Worm (Caenorhabditis elegans) whole organism, L4 larva: ENCODE data around the gene Y32B12B.1.
A peak's percentile ranks its signal among the peaks of the same experiment; 100 is the strongest.

ENCODE experiments used
- D1046.2 ChIP-seq: fragments of 200-800 bp; sonication (Bioruptor generic); IDR thresholded peaks from 2 replicates; pipeline ENCODE4 v1.3.6; 2022; ENCODE audit warnings: missing genetic modification characterization, missing compliant biosample characterization
- F26F4.8 ChIP-seq: fragments of 200-800 bp; sonication (Bioruptor generic); conservative IDR thresholded peaks from 2 replicates; pipeline ENCODE4 v1.3.6; 2022; ENCODE audit warnings: missing genetic modification characterization, missing compliant biosample characterization
- F37D6.2 ChIP-seq: sonication (generic microtip); optimal IDR thresholded peaks from 2 replicates; lab custom pipeline; 2016; ENCODE audit warnings: mild to moderate bottlenecking, missing genetic modification characterization, missing compliant biosample characterization
- F49E8.2 ChIP-seq: sonication (generic microtip); optimal IDR thresholded peaks from 2 replicates; lab custom pipeline; 2016; ENCODE audit warnings: missing compliant biosample characterization, mild to moderate bottlenecking, missing genetic modification characterization, borderline replicate concordance
- R02D3.7 ChIP-seq: fragments of 150-350 bp; sonication (generic microtip); optimal IDR thresholded peaks from 3 replicates; lab custom pipeline; 2014; ENCODE audit warnings: missing biosample characterization, missing genetic modification characterization
- T26A8.4 ChIP-seq: fragments of 200-800 bp; sonication (Bioruptor generic); IDR thresholded peaks from 2 replicates; pipeline ENCODE4 v1.3.6; 2022; ENCODE audit warnings: missing genetic modification characterization, missing compliant biosample characterization
- Y105C5A.15 ChIP-seq: fragments of 200-800 bp; sonication (Bioruptor generic); IDR thresholded peaks from 2 replicates; pipeline ENCODE4 v1.3.6; 2022; ENCODE audit warnings: missing genetic modification characterization, missing compliant biosample characterization
- Y48G9A.11 ChIP-seq: fragments of 200-800 bp; sonication (Bioruptor generic); IDR thresholded peaks from 2 replicates; pipeline ENCODE4 v1.3.6; 2022; ENCODE audit warnings: missing genetic modification reagents, missing genetic modification characterization, missing compliant biosample characterization
- ZK546.5 ChIP-seq, 2 experiments: sonication (generic microtip); optimal IDR thresholded peaks; 2 replicates each; lab custom pipeline; 2017; ENCODE audit warnings: missing biosample characterization in 2 of 2, missing genetic modification characterization in 2 of 2
- ceh-20 ChIP-seq: fragments of 200-800 bp; sonication (Bioruptor generic); IDR thresholded peaks from 2 replicates; pipeline ENCODE4 v1.3.6; 2022; ENCODE audit warnings: missing genetic modification reagents, missing genetic modification characterization, missing compliant biosample characterization
- ceh-32 ChIP-seq: sonication (generic microtip); optimal IDR thresholded peaks from 2 replicates; lab custom pipeline; 2016; ENCODE audit warnings: mild to moderate bottlenecking, missing genetic modification characterization, missing compliant biosample characterization; ENCODE audit not compliant: poor library complexity
- ceh-44 ChIP-seq: fragments of 200-800 bp; sonication (Bioruptor generic); IDR thresholded peaks from 2 replicates; pipeline ENCODE4 v1.3.6; 2022; ENCODE audit warnings: missing genetic modification reagents, missing genetic modification characterization, missing compliant biosample characterization
- ces-1 ChIP-seq: fragments of 150-350 bp; sonication (generic microtip); optimal IDR thresholded peaks from 4 replicates; lab custom pipeline; 2014; ENCODE audit warnings: missing biosample characterization, missing genetic modification reagents, missing genetic modification characterization
- cey-2 ChIP-seq: sonication (generic microtip); optimal IDR thresholded peaks from 3 replicates; lab custom pipeline; 2017; ENCODE audit warnings: missing genetic modification characterization, mild to moderate bottlenecking, missing compliant biosample characterization, antibody characterized with exemption, borderline replicate concordance; ENCODE audit not compliant: insufficient read depth
- dmd-6 ChIP-seq: fragments of 200-800 bp; sonication (Bioruptor generic); IDR thresholded peaks from 2 replicates; pipeline ENCODE4 v1.3.6; 2022; ENCODE audit warnings: missing genetic modification reagents, missing genetic modification characterization, missing compliant biosample characterization
- dpl-1 ChIP-seq: fragments of 150-350 bp; optimal IDR thresholded peaks from 2 replicates; lab custom pipeline; 2014; ENCODE audit warnings: missing biosample characterization, missing genetic modification reagents, missing genetic modification characterization
- duxl-1 ChIP-seq: sonication (generic microtip); optimal IDR thresholded peaks from 2 replicates; lab custom pipeline; 2016; ENCODE audit warnings: mild to moderate bottlenecking, missing genetic modification characterization, moderate library complexity, missing compliant biosample characterization; ENCODE audit not compliant: poor library complexity
- egl-27 ChIP-seq: sonication (generic microtip); optimal IDR thresholded peaks from 3 replicates; lab custom pipeline; 2017; ENCODE audit warnings: missing biosample characterization, missing genetic modification reagents, missing genetic modification characterization
- hlh-30 ChIP-seq: sonication (generic microtip); optimal IDR thresholded peaks from 2 replicates; lab custom pipeline; 2017; ENCODE audit warnings: antibody characterized with exemption, mild to moderate bottlenecking, missing genetic modification characterization, missing compliant biosample characterization; ENCODE audit not compliant: insufficient read depth
- hmg-1.1 ChIP-seq: fragments of 200-800 bp; sonication (Bioruptor generic); IDR thresholded peaks from 2 replicates; pipeline ENCODE4 v1.3.6; 2022; ENCODE audit warnings: missing genetic modification reagents, missing genetic modification characterization, missing compliant biosample characterization
- lim-7 ChIP-seq: fragments of 200-800 bp; sonication (Bioruptor generic); IDR thresholded peaks from 2 replicates; pipeline ENCODE4 v1.3.6; 2022; ENCODE audit warnings: missing genetic modification characterization, missing compliant biosample characterization
- lin-38 ChIP-seq: fragments of 200-800 bp; sonication (Bioruptor generic); IDR thresholded peaks from 2 replicates; pipeline ENCODE4 v1.3.6; 2022; ENCODE audit warnings: missing genetic modification reagents, missing genetic modification characterization, missing compliant biosample characterization
- lin-39 ChIP-seq: fragments of 150-350 bp; optimal IDR thresholded peaks from 2 replicates; lab custom pipeline; 2014; ENCODE audit warnings: missing biosample characterization, missing genetic modification reagents, missing genetic modification characterization
- lir-3 ChIP-seq: sonication (generic microtip); optimal IDR thresholded peaks from 2 replicates; lab custom pipeline; 2016; ENCODE audit warnings: mild to moderate bottlenecking, missing genetic modification characterization, missing compliant biosample characterization
- lsy-2 ChIP-seq, 2 experiments: fragments of 150-350 bp in 1 of 2; sonication (generic microtip) in 1 of 2; optimal IDR thresholded peaks; 2 replicates each; lab custom pipeline; 2014 to 2017; ENCODE audit warnings: missing biosample characterization in 2 of 2, missing genetic modification characterization in 2 of 2
- madf-9 ChIP-seq: fragments of 200-800 bp; sonication (Bioruptor generic); conservative IDR thresholded peaks from 2 replicates; pipeline ENCODE4 v1.3.6; 2022; ENCODE audit warnings: missing genetic modification reagents, missing genetic modification characterization, missing compliant biosample characterization
- mdl-1 ChIP-seq, 2 experiments: fragments of 150-350 bp in 1 of 2; sonication (generic microtip) in 1 of 2; optimal IDR thresholded peaks; 2 replicates each; lab custom pipeline; 2014 to 2017; ENCODE audit warnings: missing biosample characterization in 2 of 2, missing genetic modification characterization in 2 of 2
- mdt-29 ChIP-seq: fragments of 200-800 bp; sonication (Bioruptor generic); IDR thresholded peaks from 2 replicates; pipeline ENCODE4 v1.3.6; 2022; ENCODE audit warnings: missing genetic modification reagents, missing genetic modification characterization, missing compliant biosample characterization
- mes-2 ChIP-seq: sonication (generic microtip); optimal IDR thresholded peaks from 2 replicates; lab custom pipeline; 2016; ENCODE audit warnings: missing genotype, mild to moderate bottlenecking, missing genetic modification characterization, missing compliant biosample characterization; ENCODE audit not compliant: poor library complexity, severe bottlenecking
- mxl-2 ChIP-seq: fragments of 200-800 bp; sonication (Bioruptor generic); conservative IDR thresholded peaks from 2 replicates; pipeline ENCODE4 v1.3.6; 2022; ENCODE audit warnings: missing genetic modification reagents, missing genetic modification characterization, missing compliant biosample characterization
- nhr-237 ChIP-seq: sonication (generic microtip); optimal IDR thresholded peaks from 2 replicates; lab custom pipeline; 2017; ENCODE audit warnings: missing biosample characterization, missing genetic modification characterization
- nhr-48 ChIP-seq: sonication (generic microtip); optimal IDR thresholded peaks from 2 replicates; lab custom pipeline; 2016; ENCODE audit warnings: mild to moderate bottlenecking, missing genetic modification characterization, missing compliant biosample characterization
- nhr-77 ChIP-seq: fragments of 150-350 bp; optimal IDR thresholded peaks from 2 replicates; lab custom pipeline; 2014; ENCODE audit warnings: missing biosample characterization, missing genetic modification characterization
- php-3 ChIP-seq: fragments of 200-800 bp; sonication (Bioruptor generic); IDR thresholded peaks from 2 replicates; pipeline ENCODE4 v1.3.6; 2022; ENCODE audit warnings: missing genetic modification reagents, missing genetic modification characterization, missing compliant biosample characterization
- rbr-2 ChIP-seq: sonication (generic microtip); optimal IDR thresholded peaks from 2 replicates; lab custom pipeline; 2016; ENCODE audit warnings: missing genotype, missing genetic modification characterization, missing compliant biosample characterization
- saeg-2 ChIP-seq: fragments of 200-800 bp; sonication (Bioruptor generic); IDR thresholded peaks from 2 replicates; pipeline ENCODE4 v1.3.6; 2022; ENCODE audit warnings: missing genetic modification reagents, missing genetic modification characterization, missing compliant biosample characterization
- snpc-1.2 ChIP-seq: fragments of 200-800 bp; sonication (Bioruptor generic); IDR thresholded peaks from 2 replicates; pipeline ENCODE4 v1.3.6; 2022; ENCODE audit warnings: missing genetic modification reagents, missing genetic modification characterization, missing compliant biosample characterization
- spr-1 ChIP-seq: sonication (generic microtip); optimal IDR thresholded peaks from 2 replicates; lab custom pipeline; 2016; ENCODE audit warnings: mild to moderate bottlenecking, missing genetic modification characterization, missing compliant biosample characterization
- tag-97 ChIP-seq: fragments of 200-800 bp; sonication (Bioruptor generic); IDR thresholded peaks from 2 replicates; pipeline ENCODE4 v1.3.6; 2022; ENCODE audit warnings: missing genetic modification characterization, missing compliant biosample characterization
- unc-130 ChIP-seq: sonication (generic microtip); optimal IDR thresholded peaks from 2 replicates; lab custom pipeline; 2016; ENCODE audit warnings: missing genetic modification reagents, missing genetic modification characterization, missing compliant biosample characterization
- unc-39 ChIP-seq: sonication (generic microtip); optimal IDR thresholded peaks from 2 replicates; lab custom pipeline; 2017; ENCODE audit warnings: missing biosample characterization, missing genetic modification characterization
- zip-11 ChIP-seq: fragments of 200-800 bp; sonication (Bioruptor generic); IDR thresholded peaks from 2 replicates; pipeline ENCODE4 v1.3.6; 2022; ENCODE audit warnings: missing genetic modification characterization, missing compliant biosample characterization

The Y32B12B.1 gene

DNA sequence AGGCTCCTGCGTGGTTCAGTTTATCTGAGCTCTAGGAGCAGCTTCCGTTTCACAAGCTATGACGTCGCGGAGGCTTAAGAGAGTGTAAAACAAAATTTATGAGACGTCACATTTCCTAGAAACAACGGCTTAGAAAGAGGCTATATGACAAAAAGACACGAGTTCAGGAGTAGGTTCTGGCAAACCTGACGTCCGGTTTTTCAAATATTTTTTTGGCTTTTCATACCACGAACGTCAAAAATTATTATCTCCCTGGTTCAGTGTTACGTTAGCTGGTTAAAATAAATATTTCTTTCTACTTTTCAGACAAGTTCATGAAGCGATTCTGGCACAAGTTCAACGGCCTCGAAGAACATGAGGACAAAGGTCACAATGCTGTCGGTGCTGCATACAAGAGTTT is 9.0 kb upstream of the Y32B12B.1 start, which contains the start of gene F36D3.16:
TSS of gene F36D3.16 (plus strand) at position 301 of the 400 bp plus-strand sequence.
- TF ChIP-seq saeg-2 (GFP tag; lab: Robert Waterston, UW), result no peak

DNA sequence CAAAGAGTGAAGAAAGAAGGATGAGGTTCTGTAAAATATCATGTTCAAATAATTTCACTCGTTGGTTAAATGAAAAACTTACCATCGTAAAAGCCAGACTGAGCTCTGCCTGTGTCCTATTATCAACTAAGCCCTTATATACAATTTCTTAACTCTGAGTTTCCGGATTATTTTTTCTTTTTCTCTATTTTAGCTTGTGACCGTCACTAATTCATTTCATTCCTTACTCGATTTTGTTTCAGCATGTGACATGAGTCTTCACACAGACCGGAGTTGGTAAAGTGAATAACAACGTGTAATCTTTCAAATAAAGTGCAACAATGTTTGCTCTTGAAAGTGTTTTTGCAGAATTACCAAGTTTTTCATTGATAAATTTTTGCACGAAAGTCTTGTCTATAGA is 2.8 kb upstream of the Y32B12B.1 start, which contains the start of gene cpr-2:
TSS of gene cpr-2 (minus strand) at position 101 of the 400 bp plus-strand sequence.
- TF ChIP-seq R02D3.7 (tag; lab: Kevin White, UChicago) (no peak), mdl-1 (tag; optimal IDR thresholded peaks at IDR 0.05; lab: Kevin White, UChicago) (no peak), Y105C5A.15 (GFP tag; lab: Robert Waterston, UW) (no peak), dmd-6 (GFP tag; lab: Robert Waterston, UW) (no peak), tag-97 (no peak), cey-2 (tag; lab: Kevin White, UChicago) (no peak), F26F4.8 (GFP tag; lab: Robert Waterston, UW) (no peak), spr-1 (tag; lab: Kevin White, UChicago) (no peak), egl-27 (tag; lab: Kevin White, UChicago) (no peak), ceh-32 (tag; lab: Kevin White, UChicago) (no peak), D1046.2 (GFP tag; lab: Robert Waterston, UW) (no peak), nhr-237 (tag; lab: Kevin White, UChicago) (no peak), Y48G9A.11 (GFP tag; lab: Robert Waterston, UW) (no peak)

DNA sequence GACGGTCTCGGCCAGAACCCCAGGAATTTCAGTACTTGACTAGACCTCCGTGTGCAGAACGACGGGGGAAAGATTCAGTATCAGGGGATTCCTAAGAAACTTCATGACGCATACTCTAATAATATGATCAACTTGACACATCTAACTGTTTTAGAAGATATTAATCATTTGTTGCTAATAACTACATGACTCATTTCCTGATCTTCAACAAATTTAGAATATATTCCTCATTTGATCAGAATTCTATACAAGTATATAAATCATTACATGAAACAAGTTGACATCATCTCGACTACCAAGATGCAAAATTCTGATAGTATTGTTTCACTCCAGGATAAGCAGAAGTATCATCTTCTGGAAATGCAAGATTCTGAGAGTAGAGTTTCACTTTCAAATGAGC is 1.6 kb upstream of the Y32B12B.1 start, which contains the start of gene Y32B12B.8:
TSS of gene Y32B12B.8 (plus strand) at position 301 of the 400 bp plus-strand sequence.
- no peak for TF ChIP-seq cey-2 (tag; lab: Kevin White, UChicago)
- no peak for TF ChIP-seq lin-39 (tag; lab: Kevin White, UChicago)
- TF ChIP-seq lim-7 (GFP tag; lab: Robert Waterston, UW), result no peak
- no peak for TF ChIP-seq nhr-77 (tag; lab: Kevin White, UChicago)
- no peak for TF ChIP-seq spr-1 (tag; lab: Kevin White, UChicago)
- no peak for TF ChIP-seq mes-2
- TF ChIP-seq unc-39 (tag; lab: Kevin White, UChicago), result no peak
- TF ChIP-seq lir-3 (tag; lab: Kevin White, UChicago), result no peak
- no peak for TF ChIP-seq madf-9 (GFP tag; lab: Robert Waterston, UW)
- no peak for TF ChIP-seq ces-1 (GFP tag; lab: Kevin White, UChicago)
- no peak for TF ChIP-seq hlh-30 (tag; lab: Kevin White, UChicago)
- TF ChIP-seq D1046.2 (GFP tag; lab: Robert Waterston, UW), result no peak
- TF ChIP-seq dpl-1 (GFP tag; lab: Kevin White, UChicago), result no peak
- TF ChIP-seq T26A8.4 (GFP tag; lab: Robert Waterston, UW), result no peak
- TF ChIP-seq ZK546.5 (tag; optimal IDR thresholded peaks at IDR 0.05; lab: Kevin White, UChicago), result no peak
- TF ChIP-seq F37D6.2 (tag; lab: Kevin White, UChicago), result no peak
- TF ChIP-seq mdt-29 (GFP tag; lab: Robert Waterston, UW), result no peak
- TF ChIP-seq hmg-1.1, result no peak
- TF ChIP-seq zip-11, result no peak
- no peak for TF ChIP-seq nhr-48

ce11 chrV:16537908-16538446 is 1.2 kb downstream of the Y32B12B.1 start, which contains the start of gene Y32B12B.2:
Gene Y32B12B.2, plus strand, starts transcription at chrV:16538396.
- TF ChIP-seq F49E8.2 (tag; lab: Kevin White, UChicago), result peak; percentile 18
- peak; percentile 66 to 97 for TF ChIP-seq lsy-2 (tag; optimal IDR thresholded peaks at IDR 0.05; lab: Kevin White, UChicago)
- peak; percentile 47; the same call in 1 of the 2 replicates for TF ChIP-seq snpc-1.2 (GFP tag; lab: Robert Waterston, UW)
- TF ChIP-seq ceh-20 (GFP tag; lab: Robert Waterston, UW), result 0 out of 2 replicates have a peak, but pooled peaks have one; percentile 9
- no peak for TF ChIP-seq tag-97
- peak; percentile 88 for TF ChIP-seq lin-38 (GFP tag; lab: Robert Waterston, UW)
- TF ChIP-seq dpl-1 (GFP tag; lab: Kevin White, UChicago), result peak; percentile 80
- TF ChIP-seq hlh-30 (tag; lab: Kevin White, UChicago), result peak; percentile 26
- TF ChIP-seq cey-2 (tag; lab: Kevin White, UChicago), result no peak
- peak; percentile 82 for TF ChIP-seq unc-130
- TF ChIP-seq ceh-44 (GFP tag; lab: Robert Waterston, UW), result no peak
- TF ChIP-seq rbr-2 (tag; lab: Kevin White, UChicago), result peak; percentile 43
- TF ChIP-seq mes-2, result peak; percentile 75
- TF ChIP-seq php-3 (GFP tag; lab: Robert Waterston, UW), result peak; percentile 12; the same call in 1 of the 2 replicates
- TF ChIP-seq duxl-1 (tag; lab: Kevin White, UChicago), result peak; percentile 56
- peak in 1 of 2 experiments; percentile 10 for TF ChIP-seq mdl-1 (tag; optimal IDR thresholded peaks at IDR 0.05; lab: Kevin White, UChicago)
- no peak for TF ChIP-seq mxl-2 (GFP tag; lab: Robert Waterston, UW)
- TF ChIP-seq hmg-1.1, result peak; percentile 58; the same call in 1 of the 2 replicates
- TF ChIP-seq dmd-6 (GFP tag; lab: Robert Waterston, UW), result peak; percentile 46
- no peak for TF ChIP-seq nhr-77 (tag; lab: Kevin White, UChicago)
